Worm (Caenorhabditis elegans): ENCODE results near the gene zhit-3.
A peak's percentile ranks its signal among the peaks of the same experiment; 100 is the strongest.

zhit-3 gene

ce11 chrV:10174632-10175075, 37.3 kb downstream of the zhit-3 start:
- TF ChIP-seq eyg-1 (tag; optimal IDR thresholded peaks at IDR 0.05): no peak
- TF ChIP-seq pax-1 (tag; optimal IDR thresholded peaks at IDR 0.05): no peak
- no peak for TF ChIP-seq fkh-6 (tag; optimal IDR thresholded peaks at IDR 0.05)
- TF ChIP-seq unc-3 (GFP tag; conservative IDR thresholded peaks at IDR 0.05): no peak
- peak; percentile 32 for TF ChIP-seq unc-3 (tag; optimal IDR thresholded peaks at IDR 0.05)
- peak; percentile 96 for TF ChIP-seq unc-42 (tag; optimal IDR thresholded peaks at IDR 0.05)
- TF ChIP-seq ceh-9 (tag; optimal IDR thresholded peaks at IDR 0.05): no peak
- TF ChIP-seq nhr-11 (tag; optimal IDR thresholded peaks at IDR 0.05): no peak
- TF ChIP-seq ceh-31 (tag; optimal IDR thresholded peaks at IDR 0.05): peak; percentile 82
- TF ChIP-seq ceh-2 (tag; optimal IDR thresholded peaks at IDR 0.05): no peak
- TF ChIP-seq zip-5 (tag; optimal IDR thresholded peaks at IDR 0.05): no peak
- TF ChIP-seq fax-1 (tag; optimal IDR thresholded peaks at IDR 0.05): no peak
- TF ChIP-seq tbx-2 (tag; optimal IDR thresholded peaks at IDR 0.05): peak; percentile 37
- peak; percentile 83 for TF ChIP-seq ceh-14 (tag; optimal IDR thresholded peaks at IDR 0.05)
- TF ChIP-seq ceh-48 (tag; optimal IDR thresholded peaks at IDR 0.05): peak; percentile 99
- TF ChIP-seq hlh-15 (tag; optimal IDR thresholded peaks at IDR 0.05): no peak
- TF ChIP-seq unc-86 (tag; optimal IDR thresholded peaks at IDR 0.05): no peak
- TF ChIP-seq ceh-18 (tag; optimal IDR thresholded peaks at IDR 0.05): peak; percentile 41
- peak; percentile 66 for TF ChIP-seq hlh-30 (tag; optimal IDR thresholded peaks at IDR 0.05; ENCODE audit: insufficient read depth)
- TF ChIP-seq pag-3 (tag; optimal IDR thresholded peaks at IDR 0.05; ENCODE audit: borderline replicate concordance): no peak
- no peak for TF ChIP-seq ets-4 (tag; optimal IDR thresholded peaks at IDR 0.05)
- no peak for TF ChIP-seq T23F11.4 (GFP tag; optimal IDR thresholded peaks at IDR 0.05)
- TF ChIP-seq ceh-19 (GFP tag; optimal IDR thresholded peaks at IDR 0.05): peak; percentile 31
- TF ChIP-seq unc-55 (GFP tag; optimal IDR thresholded peaks at IDR 0.05): no peak
- TF ChIP-seq sox-2 (GFP tag; IDR thresholded peaks at IDR 0.05): no peak
- TF ChIP-seq madf-2 (tag; optimal IDR thresholded peaks at IDR 0.05): no peak
- TF ChIP-seq elt-2 (tag; optimal IDR thresholded peaks at IDR 0.05): no peak
- TF ChIP-seq ceh-24 (tag; optimal IDR thresholded peaks at IDR 0.05): no peak
- TF ChIP-seq nhr-232 (tag; optimal IDR thresholded peaks at IDR 0.05): no peak
- TF ChIP-seq gmeb-2 (tag; optimal IDR thresholded peaks at IDR 0.05): no peak
- TF ChIP-seq nfya-1 (tag; optimal IDR thresholded peaks at IDR 0.05): peak; percentile 96
- TF ChIP-seq rnt-1 (tag; optimal IDR thresholded peaks at IDR 0.05): no peak
- TF ChIP-seq F13H6.1 (tag; optimal IDR thresholded peaks at IDR 0.05): no peak
- TF ChIP-seq ceh-34 (tag; optimal IDR thresholded peaks at IDR 0.05): peak; percentile 24

ce11 chrV:10173653-10174052, 38.3 kb downstream of the zhit-3 start, which contains the start of gene egl-3:
Gene egl-3, minus strand, starts transcription at chrV:10173753.
- TF ChIP-seq pha-4 (tag; optimal IDR thresholded peaks at IDR 0.05) (no peak), ceh-30 (tag; optimal IDR thresholded peaks at IDR 0.05) (no peak), K09A11.1 (tag; optimal IDR thresholded peaks at IDR 0.05; ENCODE audit: insufficient read depth) (no peak)

ce11 chrV:10168870-10169269, 43.1 kb downstream of the zhit-3 start:
- TF ChIP-seq Y22D7AL.16 (tag; optimal IDR thresholded peaks at IDR 0.05) (no peak), lim-6 (tag; optimal IDR thresholded peaks at IDR 0.05) (no peak), pqm-1 (tag; optimal IDR thresholded peaks at IDR 0.05) (no peak), pat-9 (tag; optimal IDR thresholded peaks at IDR 0.05) (no peak), hlh-30 (tag; optimal IDR thresholded peaks at IDR 0.05; ENCODE audit: insufficient read depth) (no peak), tbx-7 (tag; optimal IDR thresholded peaks at IDR 0.05) (no peak), nfya-1 (tag; optimal IDR thresholded peaks at IDR 0.05) (no peak), pag-3 (tag; optimal IDR thresholded peaks at IDR 0.05; ENCODE audit: borderline replicate concordance) (no peak), hlh-8 (tag; optimal IDR thresholded peaks at IDR 0.05) (no peak), ceh-9 (tag; optimal IDR thresholded peaks at IDR 0.05) (no peak), ztf-16 (tag; optimal IDR thresholded peaks at IDR 0.05) (no peak)

Data from whole organism, late embryonic.